Fruit fly (Drosophila melanogaster) whole organism, embryonic: ENCODE measurements around the gene CG42827.

Experiments used
- Adf1 ChIP-seq: fragments of 200-800 bp; sonication (Bioruptor generic); IDR thresholded peaks from 2 replicates; pipeline ENCODE4 v1.3.6; 2022; ENCODE audit warnings: missing biosample characterization, missing genetic modification characterization
- Atf-2 ChIP-seq: fragments of 200-800 bp; sonication (Bioruptor generic); optimal IDR thresholded peaks from 2 replicates; lab custom pipeline; 2016; ENCODE audit warnings: missing biosample characterization, missing genetic modification characterization
- CG10979 ChIP-seq: fragments of 200-800 bp; sonication (Bioruptor generic); optimal IDR thresholded peaks from 2 replicates; lab custom pipeline; 2018; ENCODE audit warnings: missing biosample characterization, mild to moderate bottlenecking, missing genetic modification characterization, moderate library complexity
- CG12071 ChIP-seq: fragments of 200-800 bp; sonication (Bioruptor generic); optimal IDR thresholded peaks from 3 replicates; lab custom pipeline; 2018; ENCODE audit warnings: missing biosample characterization, mild to moderate bottlenecking, missing genetic modification characterization
- CG1233 ChIP-seq: fragments of 200-800 bp; sonication (Bioruptor generic); optimal IDR thresholded peaks from 4 replicates; lab custom pipeline; 2018; ENCODE audit warnings: missing biosample characterization, mild to moderate bottlenecking, missing genetic modification characterization
- CG12769 ChIP-seq: fragments of 200-800 bp; sonication (Bioruptor generic); optimal IDR thresholded peaks from 2 replicates; lab custom pipeline; 2019; ENCODE audit warnings: missing biosample characterization, mild to moderate bottlenecking, missing genetic modification characterization, moderate library complexity
- CG13894 ChIP-seq: fragments of 200-800 bp; sonication (Bioruptor generic); optimal IDR thresholded peaks from 3 replicates; lab custom pipeline; 2018; ENCODE audit warnings: missing biosample characterization, mild to moderate bottlenecking, missing genetic modification characterization, moderate library complexity
- CG14710 ChIP-seq: fragments of 200-800 bp; sonication (Bioruptor generic); optimal IDR thresholded peaks from 3 replicates; lab custom pipeline; 2019; ENCODE audit warnings: missing biosample characterization, mild to moderate bottlenecking, missing genetic modification characterization, moderate library complexity
- CG1529 ChIP-seq: fragments of 200-800 bp; sonication (Bioruptor generic); optimal IDR thresholded peaks from 3 replicates; lab custom pipeline; 2018; ENCODE audit warnings: missing biosample characterization, missing genetic modification characterization
- CG1602 ChIP-seq: fragments of 200-800 bp; sonication (Bioruptor generic); optimal IDR thresholded peaks from 3 replicates; lab custom pipeline; 2016; ENCODE audit warnings: missing biosample characterization, missing genetic modification characterization
- CG16813 ChIP-seq: fragments of 200-800 bp; sonication (Bioruptor generic); IDR thresholded peaks from 3 replicates; pipeline ENCODE4 v1.3.6; 2022; ENCODE audit warnings: missing biosample characterization, missing genetic modification characterization; ENCODE audit not compliant: partially characterized antibody
- CG2889 ChIP-seq: fragments of 200-800 bp; sonication (Bioruptor generic); IDR thresholded peaks from 3 replicates; pipeline ENCODE4 v1.3.6; 2022; ENCODE audit warnings: missing biosample characterization, missing genetic modification characterization
- CG30431 ChIP-seq: fragments of 200-800 bp; sonication (Bioruptor generic); optimal IDR thresholded peaks from 2 replicates; lab custom pipeline; 2017; ENCODE audit warnings: missing biosample characterization, missing genetic modification characterization
- CG31441 ChIP-seq: fragments of 200-800 bp; sonication (Bioruptor generic); IDR thresholded peaks from 2 replicates; pipeline ENCODE4 v1.3.6; 2022; ENCODE audit warnings: missing biosample characterization, missing genetic modification characterization
- CG32767 ChIP-seq: fragments of 200-800 bp; sonication (Bioruptor generic); IDR thresholded peaks from 2 replicates; pipeline ENCODE4 v1.3.6; 2022; ENCODE audit warnings: missing biosample characterization, missing genetic modification characterization
- CG5180 ChIP-seq: fragments of 200-800 bp; sonication (Bioruptor generic); optimal IDR thresholded peaks from 3 replicates; lab custom pipeline; 2017; ENCODE audit warnings: missing biosample characterization, missing genetic modification characterization, mild to moderate bottlenecking, moderate library complexity, missing genetic modification reagents
- CG9215 ChIP-seq: fragments of 200-800 bp; sonication (Bioruptor generic); IDR thresholded peaks from 2 replicates; pipeline ENCODE4 v1.3.6; 2022; ENCODE audit warnings: missing biosample characterization, missing genetic modification characterization
- CG9437 ChIP-seq: fragments of 200-800 bp; sonication (Bioruptor generic); optimal IDR thresholded peaks from 2 replicates; lab custom pipeline; 2018; ENCODE audit warnings: missing biosample characterization, mild to moderate bottlenecking, missing genetic modification characterization
- CG9876 ChIP-seq: fragments of 200-800 bp; sonication (Bioruptor generic); optimal IDR thresholded peaks from 2 replicates; lab custom pipeline; 2016; ENCODE audit warnings: missing biosample characterization, missing genetic modification characterization
- CkIIα-i1 ChIP-seq: fragments of 200-800 bp; sonication (Bioruptor generic); IDR thresholded peaks from 2 replicates; pipeline ENCODE4 v1.3.6; 2022; ENCODE audit warnings: missing biosample characterization, missing genetic modification characterization
- Dek ChIP-seq: fragments of 200-800 bp; sonication (Bioruptor generic); optimal IDR thresholded peaks from 3 replicates; lab custom pipeline; 2019; ENCODE audit warnings: missing biosample characterization, mild to moderate bottlenecking, missing genetic modification characterization, moderate library complexity
- Doc2 ChIP-seq: fragments of 200-800 bp; sonication (Bioruptor generic); IDR thresholded peaks from 2 replicates; pipeline ENCODE4 v1.3.6; 2022; ENCODE audit warnings: missing biosample characterization, missing genetic modification characterization
- Drgx ChIP-seq: fragments of 200-800 bp; sonication (Bioruptor generic); IDR thresholded peaks from 2 replicates; pipeline ENCODE4 v1.3.6; 2022; ENCODE audit warnings: missing biosample characterization, missing genetic modification characterization
- E2f2 ChIP-seq: fragments of 200-800 bp; sonication (Bioruptor generic); IDR thresholded peaks from 2 replicates; pipeline ENCODE4 v1.3.6; 2022; ENCODE audit warnings: missing biosample characterization, missing genetic modification characterization
- Eip74EF ChIP-seq, 2 experiments: fragments of 200-800 bp in 1 of 2; fragments of >200 bp in 1 of 2; sonication (Bioruptor generic) in 1 of 2; optimal IDR thresholded peaks; 2 replicates each; lab custom pipeline; 2017 to 2019; ENCODE audit warnings: missing biosample characterization in 2 of 2, missing genetic modification characterization in 2 of 2, mild to moderate bottlenecking in 1 of 2, moderate library complexity in 1 of 2
- H15 ChIP-seq: fragments of 200-800 bp; sonication (Bioruptor generic); IDR thresholded peaks from 3 replicates; pipeline ENCODE4 v1.3.6; 2022; ENCODE audit warnings: missing biosample characterization, missing genetic modification characterization
- Ptx1 ChIP-seq: fragments of 200-800 bp; sonication (Bioruptor generic); IDR thresholded peaks from 2 replicates; pipeline ENCODE4 v1.3.6; 2022; ENCODE audit warnings: missing biosample characterization, missing genetic modification characterization
- Xbp1 ChIP-seq: fragments of 200-800 bp; sonication (Bioruptor generic); optimal IDR thresholded peaks from 3 replicates; lab custom pipeline; 2016; ENCODE audit warnings: missing biosample characterization, mild to moderate bottlenecking, missing genetic modification characterization
- Xrp1 ChIP-seq: fragments of 200-800 bp; sonication (Bioruptor generic); IDR thresholded peaks from 2 replicates; pipeline ENCODE4 v1.3.6; 2022; ENCODE audit warnings: missing biosample characterization, missing genetic modification characterization
- al ChIP-seq: fragments of 200-800 bp; sonication (Bioruptor generic); IDR thresholded peaks from 2 replicates; pipeline ENCODE4 v1.3.6; 2022; ENCODE audit warnings: missing biosample characterization, missing genetic modification characterization
- cas ChIP-seq: fragments of 200-800 bp; sonication (Bioruptor generic); IDR thresholded peaks from 2 replicates; pipeline ENCODE4 v1.3.6; 2022; ENCODE audit warnings: missing biosample characterization, missing genetic modification characterization
- chif ChIP-seq, 2 experiments: fragments of 200-800 bp; sonication (Bioruptor generic); optimal IDR thresholded peaks; 3 replicates each; lab custom pipeline; 2016; ENCODE audit warnings: missing biosample characterization in 2 of 2, missing genetic modification characterization in 2 of 2
- chn ChIP-seq: fragments of 200-800 bp; sonication (Bioruptor generic); optimal IDR thresholded peaks from 2 replicates; lab custom pipeline; 2016; ENCODE audit warnings: missing biosample characterization, missing genetic modification characterization
- danr ChIP-seq: fragments of 200-800 bp; sonication (Bioruptor generic); IDR thresholded peaks from 2 replicates; pipeline ENCODE4 v1.3.6; 2022; ENCODE audit warnings: missing biosample characterization, missing genetic modification characterization
- disco-r ChIP-seq: fragments of 200-800 bp; sonication (Bioruptor generic); optimal IDR thresholded peaks from 2 replicates; lab custom pipeline; 2016; ENCODE audit warnings: missing biosample characterization, missing genetic modification characterization
- emc ChIP-seq: fragments of 200-800 bp; sonication (Bioruptor generic); optimal IDR thresholded peaks from 2 replicates; lab custom pipeline; 2016; ENCODE audit warnings: missing biosample characterization, missing genetic modification characterization
- fd96Cb ChIP-seq: fragments of 200-800 bp; sonication (Bioruptor generic); optimal IDR thresholded peaks from 2 replicates; lab custom pipeline; 2018; ENCODE audit warnings: missing biosample characterization, mild to moderate bottlenecking, missing genetic modification characterization, moderate library complexity
- gsb-n ChIP-seq: fragments of 200-800 bp; sonication (Bioruptor generic); optimal IDR thresholded peaks from 3 replicates; lab custom pipeline; 2018; ENCODE audit warnings: missing biosample characterization, mild to moderate bottlenecking, missing genetic modification characterization
- kni ChIP-seq: fragments of 200-800 bp; sonication (Bioruptor generic); optimal IDR thresholded peaks from 3 replicates; lab custom pipeline; 2017; ENCODE audit warnings: mild to moderate bottlenecking, missing biosample characterization, missing genetic modification reagents, missing genetic modification characterization
- lilli ChIP-seq: fragments of 200-800 bp; sonication (Bioruptor generic); optimal IDR thresholded peaks from 3 replicates; lab custom pipeline; 2016; ENCODE audit warnings: missing biosample characterization, missing genetic modification characterization
- lola ChIP-seq, 3 experiments: fragments of >200 bp in 2 of 3; fragments of 200-800 bp in 1 of 3; sonication (Bioruptor generic) in 1 of 3; optimal IDR thresholded peaks; 2 replicates each; lab custom pipeline; 2017 to 2019; ENCODE audit warnings: missing biosample characterization in 3 of 3, missing genetic modification characterization in 3 of 3, mild to moderate bottlenecking in 1 of 3, moderate library complexity in 1 of 3
- nerfin-1 ChIP-seq: fragments of 200-800 bp; sonication (Bioruptor generic); optimal IDR thresholded peaks from 3 replicates; lab custom pipeline; 2019; ENCODE audit warnings: missing biosample characterization, mild to moderate bottlenecking, missing genetic modification characterization, moderate library complexity
- nmo ChIP-seq: fragments of 200-800 bp; sonication (Bioruptor generic); optimal IDR thresholded peaks from 2 replicates; lab custom pipeline; 2018; ENCODE audit warnings: missing biosample characterization, mild to moderate bottlenecking, missing genetic modification characterization, moderate library complexity
- salm ChIP-seq: fragments of 200-800 bp; sonication (Bioruptor generic); optimal IDR thresholded peaks from 2 replicates; lab custom pipeline; 2018; ENCODE audit warnings: missing biosample characterization, mild to moderate bottlenecking, missing genetic modification characterization
- schlank ChIP-seq: fragments of 200-800 bp; sonication (Bioruptor generic); optimal IDR thresholded peaks from 2 replicates; lab custom pipeline; 2018; ENCODE audit warnings: missing biosample characterization, mild to moderate bottlenecking, missing genetic modification characterization
- sd ChIP-seq: fragments of 200-800 bp; sonication (Bioruptor generic); optimal IDR thresholded peaks from 3 replicates; lab custom pipeline; 2018; ENCODE audit warnings: missing biosample characterization, mild to moderate bottlenecking, missing genetic modification characterization, moderate library complexity
- sob ChIP-seq: fragments of 200-800 bp; sonication (Bioruptor generic); IDR thresholded peaks from 2 replicates; pipeline ENCODE4 v1.3.6; 2022; ENCODE audit warnings: missing biosample characterization, missing genetic modification characterization
- tin ChIP-seq: fragments of 200-800 bp; sonication (Bioruptor generic); optimal IDR thresholded peaks from 3 replicates; lab custom pipeline; 2016; ENCODE audit warnings: missing biosample characterization, missing genetic modification characterization
- trem ChIP-seq: fragments of 200-800 bp; optimal IDR thresholded peaks from 3 replicates; lab custom pipeline; 2019; ENCODE audit warnings: missing biosample characterization, mild to moderate bottlenecking, missing genetic modification characterization, moderate library complexity
- unpg ChIP-seq: fragments of 200-800 bp; sonication (Bioruptor generic); optimal IDR thresholded peaks from 3 replicates; lab custom pipeline; 2018; ENCODE audit warnings: missing biosample characterization, mild to moderate bottlenecking, missing genetic modification characterization, moderate library complexity

Gene CG42827

DNA sequence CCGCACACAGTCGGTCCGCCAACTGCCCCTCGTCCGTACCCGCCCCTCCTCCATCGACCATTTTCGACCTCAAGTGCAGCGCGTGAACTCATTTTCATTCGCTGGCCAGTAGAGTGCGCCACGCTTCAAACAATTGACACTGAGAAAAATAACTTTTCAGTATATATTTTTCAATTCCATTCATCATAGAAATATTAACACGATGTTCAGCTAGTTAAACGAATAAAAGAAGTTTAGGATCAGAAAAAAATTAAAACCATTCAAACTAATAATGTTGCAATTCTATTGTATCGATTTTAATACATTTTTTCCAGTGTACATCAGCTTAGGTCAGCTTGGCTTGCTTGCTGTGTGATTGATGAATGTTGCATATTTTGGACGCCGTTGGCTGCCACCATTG, 14.2 kb downstream of the CG42827 start (continued):
- TF ChIP-seq Doc2 (GFP tag; lab: Robert Waterston, UW), result no peak
- TF ChIP-seq CG32767, result peak; percentile 48; the same call in 1 of the 2 replicates
- 0 out of 2 replicates have a peak, but pooled peaks have one; percentile 22 for TF ChIP-seq sob (GFP tag; lab: Robert Waterston, UW)
- TF ChIP-seq emc (GFP tag; lab: Kevin White, UChicago), result no peak
- TF ChIP-seq CkIIα-i1 (GFP tag; lab: Robert Waterston, UW), result no peak
- peak; percentile 25 for TF ChIP-seq nerfin-1 (tag; lab: Kevin White, UChicago)
- TF ChIP-seq cas (GFP tag; lab: Robert Waterston, UW), result no peak
- TF ChIP-seq schlank (tag; lab: Kevin White, UChicago), result no peak
- peak; percentile 17 for TF ChIP-seq chn (GFP tag; lab: Kevin White, UChicago)
- TF ChIP-seq Atf-2, result no peak
- TF ChIP-seq H15 (GFP tag; lab: Robert Waterston, UW), result 0 out of 3 replicates have a peak, but pooled peaks have one; percentile 37
- no peak for TF ChIP-seq CG1529 (GFP tag; lab: Kevin White, UChicago)
- no peak for TF ChIP-seq lilli
- TF ChIP-seq CG1602 (GFP tag; lab: Kevin White, UChicago), result no peak
- peak; percentile 66 for TF ChIP-seq Xbp1 (GFP tag; lab: Kevin White, UChicago)
- no peak for TF ChIP-seq CG9215 (GFP tag; lab: Robert Waterston, UW)
- peak; percentile 7 for TF ChIP-seq CG5180 (GFP tag; lab: Kevin White, UChicago)
- TF ChIP-seq Xrp1 (GFP tag; lab: Robert Waterston, UW), result peak; percentile 40; the same call in 1 of the 2 replicates
- peak in 1 of 2 experiments; percentile 50 for TF ChIP-seq chif (GFP tag; optimal IDR thresholded peaks at IDR 0.05; lab: Kevin White, UChicago)
- TF ChIP-seq CG14710 (tag; lab: Kevin White, UChicago), result peak; percentile 45
- TF ChIP-seq sd (tag; lab: Kevin White, UChicago), result no peak
- TF ChIP-seq tin (GFP tag; lab: Kevin White, UChicago), result peak; percentile 38
- TF ChIP-seq CG12769 (tag; lab: Kevin White, UChicago), result peak; percentile 19
- peak; percentile 32 for TF ChIP-seq CG1233
- TF ChIP-seq CG16813 (GFP tag; lab: Robert Waterston, UW), result no peak
- TF ChIP-seq kni (GFP tag; lab: Kevin White, UChicago), result no peak
- TF ChIP-seq trem, result peak; percentile 41
- no peak for TF ChIP-seq danr (GFP tag; lab: Robert Waterston, UW)
- peak; percentile 70 for TF ChIP-seq CG10979 (tag; lab: Kevin White, UChicago)
- peak; percentile 5 for TF ChIP-seq CG9437 (GFP tag; lab: Kevin White, UChicago)
- TF ChIP-seq CG2889 (GFP tag; lab: Robert Waterston, UW), result no peak
- peak; percentile 70 for TF ChIP-seq Drgx (GFP tag; lab: Robert Waterston, UW)
- TF ChIP-seq Dek (tag; lab: Kevin White, UChicago), result peak; percentile 9
- peak; percentile 61 for TF ChIP-seq fd96Cb (tag; lab: Kevin White, UChicago)
- peak; percentile 31 for TF ChIP-seq gsb-n (tag; lab: Kevin White, UChicago)
- no peak for TF ChIP-seq disco-r
- no peak for TF ChIP-seq Adf1 (GFP tag; lab: Robert Waterston, UW)
- no peak for TF ChIP-seq CG9876 (GFP tag; lab: Kevin White, UChicago)
- TF ChIP-seq CG12071 (GFP tag; lab: Kevin White, UChicago), result no peak
- TF ChIP-seq unpg, result peak; percentile 74
- no peak for TF ChIP-seq CG13894
- TF ChIP-seq salm, result no peak
- TF ChIP-seq CG31441 (GFP tag; lab: Robert Waterston, UW), result peak; percentile 46
- peak; percentile 2 for TF ChIP-seq CG30431
- TF ChIP-seq nmo (GFP tag; lab: Kevin White, UChicago), result peak; percentile 62
- TF ChIP-seq lola (GFP tag; optimal IDR thresholded peaks at IDR 0.05; lab: Kevin White, UChicago), result peak in 1 of 3 experiments; percentile 23
- TF ChIP-seq E2f2 (GFP tag; lab: Robert Waterston, UW), result peak; percentile 29; the same call in 1 of the 2 replicates
- peak; percentile 26; the same call in 1 of the 2 replicates for TF ChIP-seq Ptx1
- no peak for TF ChIP-seq al
- TF ChIP-seq Eip74EF (GFP tag; optimal IDR thresholded peaks at IDR 0.05; lab: Kevin White, UChicago), result peak in 1 of 2 experiments; percentile 39
